Worm (Caenorhabditis elegans) whole organism, L4 larva: ENCODE results near the gene EGAP4.1.

Experiments
- F49E8.2 ChIP-seq: sonication (generic microtip); optimal IDR thresholded peaks from 2 replicates; lab custom pipeline; 2016; ENCODE audit warnings: missing compliant biosample characterization, mild to moderate bottlenecking, missing genetic modification characterization, borderline replicate concordance
- R02D3.7 ChIP-seq: fragments of 150-350 bp; sonication (generic microtip); optimal IDR thresholded peaks from 3 replicates; lab custom pipeline; 2014; ENCODE audit warnings: missing biosample characterization, missing genetic modification characterization
- T20F7.1 ChIP-seq: fragments of 200-800 bp; sonication (Bioruptor generic); optimal IDR thresholded peaks from 2 replicates; lab custom pipeline; 2018; ENCODE audit warnings: mild to moderate bottlenecking, missing genetic modification characterization, missing compliant biosample characterization
- T26A8.4 ChIP-seq: fragments of 200-800 bp; sonication (Bioruptor generic); IDR thresholded peaks from 2 replicates; pipeline ENCODE4 v1.3.6; 2022; ENCODE audit warnings: missing genetic modification characterization, missing compliant biosample characterization
- Y105C5A.15 ChIP-seq: fragments of 200-800 bp; sonication (Bioruptor generic); IDR thresholded peaks from 2 replicates; pipeline ENCODE4 v1.3.6; 2022; ENCODE audit warnings: missing genetic modification characterization, missing compliant biosample characterization
- Y5F2A.4 ChIP-seq: fragments of 200-800 bp; sonication (Bioruptor generic); optimal IDR thresholded peaks from 2 replicates; lab custom pipeline; 2018; ENCODE audit warnings: mild to moderate bottlenecking, missing genetic modification characterization, missing compliant biosample characterization
- attf-4 ChIP-seq: sonication (generic microtip); optimal IDR thresholded peaks from 3 replicates; lab custom pipeline; 2017; ENCODE audit warnings: missing biosample characterization, missing genetic modification characterization
- ceh-32 ChIP-seq: sonication (generic microtip); optimal IDR thresholded peaks from 2 replicates; lab custom pipeline; 2016; ENCODE audit warnings: mild to moderate bottlenecking, missing genetic modification characterization, missing compliant biosample characterization; ENCODE audit not compliant: poor library complexity
- ces-1 ChIP-seq: fragments of 150-350 bp; sonication (generic microtip); optimal IDR thresholded peaks from 4 replicates; lab custom pipeline; 2014; ENCODE audit warnings: missing biosample characterization, missing genetic modification reagents, missing genetic modification characterization
- daf-12 ChIP-seq: fragments of 150-350 bp; optimal IDR thresholded peaks from 2 replicates; lab custom pipeline; 2014; ENCODE audit warnings: missing biosample characterization, missing genetic modification reagents, missing genetic modification characterization
- daf-16 ChIP-seq, 3 experiments: sonication (generic microtip); optimal IDR thresholded peaks; 2 replicates each; lab custom pipeline; 2016 to 2017; ENCODE audit warnings: missing genetic modification characterization in 3 of 3, missing genetic modification reagents in 3 of 3, mild to moderate bottlenecking in 2 of 3, missing compliant biosample characterization in 2 of 3, missing biosample characterization in 1 of 3, moderate library complexity in 1 of 3
- dmd-6 ChIP-seq: fragments of 200-800 bp; sonication (Bioruptor generic); IDR thresholded peaks from 2 replicates; pipeline ENCODE4 v1.3.6; 2022; ENCODE audit warnings: missing genetic modification reagents, missing genetic modification characterization, missing compliant biosample characterization
- dve-1 ChIP-seq: sonication (generic microtip); optimal IDR thresholded peaks from 2 replicates; lab custom pipeline; 2017; ENCODE audit warnings: antibody characterized with exemption, mild to moderate bottlenecking, missing genetic modification characterization, missing compliant biosample characterization; ENCODE audit not compliant: insufficient read depth
- egl-43 ChIP-seq: fragments of 200-800 bp; sonication (Bioruptor generic); IDR thresholded peaks from 2 replicates; pipeline ENCODE4 v1.3.6; 2022; ENCODE audit warnings: missing genetic modification reagents, missing genetic modification characterization, missing compliant biosample characterization
- fkh-10 ChIP-seq: fragments of 150-350 bp; optimal IDR thresholded peaks from 2 replicates; lab custom pipeline; 2014; ENCODE audit warnings: missing biosample characterization, missing genetic modification reagents, missing genetic modification characterization
- hif-1 ChIP-seq, 2 experiments: sonication (generic microtip); optimal IDR thresholded peaks; 2 replicates each; lab custom pipeline; 2016 to 2017; ENCODE audit warnings: missing compliant biosample characterization in 2 of 2, missing genetic modification characterization in 2 of 2, missing genetic modification reagents in 2 of 2, missing genotype in 2 of 2, mild to moderate bottlenecking in 1 of 2
- hlh-11 ChIP-seq: fragments of 200-800 bp; sonication (Bioruptor generic); optimal IDR thresholded peaks from 2 replicates; lab custom pipeline; 2018; ENCODE audit warnings: mild to moderate bottlenecking, missing genetic modification characterization, missing compliant biosample characterization
- hlh-30 ChIP-seq: sonication (generic microtip); optimal IDR thresholded peaks from 2 replicates; lab custom pipeline; 2017; ENCODE audit warnings: antibody characterized with exemption, mild to moderate bottlenecking, missing genetic modification characterization, missing compliant biosample characterization; ENCODE audit not compliant: insufficient read depth
- lin-15B ChIP-seq: fragments of 150-350 bp; sonication (generic microtip); optimal IDR thresholded peaks from 3 replicates; lab custom pipeline; 2014; ENCODE audit warnings: missing biosample characterization, missing genetic modification characterization
- lin-39 ChIP-seq: fragments of 150-350 bp; optimal IDR thresholded peaks from 2 replicates; lab custom pipeline; 2014; ENCODE audit warnings: missing biosample characterization, missing genetic modification reagents, missing genetic modification characterization
- lir-3 ChIP-seq: sonication (generic microtip); optimal IDR thresholded peaks from 2 replicates; lab custom pipeline; 2016; ENCODE audit warnings: mild to moderate bottlenecking, missing genetic modification characterization, missing compliant biosample characterization
- madf-5 ChIP-seq, 2 experiments: fragments of 200-800 bp; sonication (Bioruptor generic); IDR thresholded peaks; 2 replicates each; pipeline ENCODE4 v1.3.6; 2022; ENCODE audit warnings: missing compliant biosample characterization in 2 of 2, missing genetic modification characterization in 2 of 2
- mdl-1 ChIP-seq, 2 experiments: fragments of 150-350 bp in 1 of 2; sonication (generic microtip) in 1 of 2; optimal IDR thresholded peaks; 2 replicates each; lab custom pipeline; 2014 to 2017; ENCODE audit warnings: missing biosample characterization in 2 of 2, missing genetic modification characterization in 2 of 2
- mdt-29 ChIP-seq: fragments of 200-800 bp; sonication (Bioruptor generic); IDR thresholded peaks from 2 replicates; pipeline ENCODE4 v1.3.6; 2022; ENCODE audit warnings: missing genetic modification reagents, missing genetic modification characterization, missing compliant biosample characterization
- mep-1 ChIP-seq: fragments of 150-350 bp; sonication (generic microtip); optimal IDR thresholded peaks from 3 replicates; lab custom pipeline; 2014; ENCODE audit warnings: missing biosample characterization, missing genetic modification characterization
- mes-2 ChIP-seq: sonication (generic microtip); optimal IDR thresholded peaks from 2 replicates; lab custom pipeline; 2016; ENCODE audit warnings: missing genotype, mild to moderate bottlenecking, missing genetic modification characterization, missing compliant biosample characterization; ENCODE audit not compliant: poor library complexity, severe bottlenecking
- mxl-2 ChIP-seq: fragments of 200-800 bp; sonication (Bioruptor generic); conservative IDR thresholded peaks from 2 replicates; pipeline ENCODE4 v1.3.6; 2022; ENCODE audit warnings: missing genetic modification reagents, missing genetic modification characterization, missing compliant biosample characterization
- nhr-10 ChIP-seq: fragments of 150-350 bp; optimal IDR thresholded peaks from 2 replicates; lab custom pipeline; 2014; ENCODE audit warnings: missing biosample characterization, missing genetic modification characterization
- nhr-102 ChIP-seq: sonication (generic microtip); optimal IDR thresholded peaks from 2 replicates; lab custom pipeline; 2016; ENCODE audit warnings: mild to moderate bottlenecking, missing genetic modification characterization, moderate library complexity, missing compliant biosample characterization
- nhr-28 ChIP-seq: fragments of 150-350 bp; optimal IDR thresholded peaks from 2 replicates; lab custom pipeline; 2014; ENCODE audit warnings: missing biosample characterization, missing genetic modification characterization
- nhr-42 ChIP-seq: fragments of 200-800 bp; sonication (Bioruptor generic); IDR thresholded peaks from 2 replicates; pipeline ENCODE4 v1.3.6; 2022; ENCODE audit warnings: missing genetic modification characterization, missing compliant biosample characterization
- nhr-48 ChIP-seq: sonication (generic microtip); optimal IDR thresholded peaks from 2 replicates; lab custom pipeline; 2016; ENCODE audit warnings: mild to moderate bottlenecking, missing genetic modification characterization, missing compliant biosample characterization
- nhr-6 ChIP-seq: fragments of 150-350 bp; optimal IDR thresholded peaks from 2 replicates; lab custom pipeline; 2014; ENCODE audit warnings: missing biosample characterization, missing genetic modification characterization
- nhr-76 ChIP-seq: fragments of 150-350 bp; optimal IDR thresholded peaks from 2 replicates; lab custom pipeline; 2014; ENCODE audit warnings: missing biosample characterization, missing genetic modification characterization
- nhr-77 ChIP-seq: fragments of 150-350 bp; optimal IDR thresholded peaks from 2 replicates; lab custom pipeline; 2014; ENCODE audit warnings: missing biosample characterization, missing genetic modification characterization
- pha-4 ChIP-seq, 2 experiments: fragments of 150-350 bp in 1 of 2; fragments of 200-800 bp in 1 of 2; sonication (Bioruptor generic) in 1 of 2; IDR thresholded peaks in 1 of 2; optimal IDR thresholded peaks in 1 of 2; 2 replicates each; pipeline versions ENCODE4 v1.3.6 to Lab custom; 2014 to 2022; ENCODE audit warnings: missing genetic modification characterization in 2 of 2, missing genetic modification reagents in 2 of 2, missing biosample characterization in 1 of 2, missing compliant biosample characterization in 1 of 2
- php-3 ChIP-seq: fragments of 200-800 bp; sonication (Bioruptor generic); IDR thresholded peaks from 2 replicates; pipeline ENCODE4 v1.3.6; 2022; ENCODE audit warnings: missing genetic modification reagents, missing genetic modification characterization, missing compliant biosample characterization
- pqm-1 ChIP-seq: sonication (generic microtip); optimal IDR thresholded peaks from 2 replicates; lab custom pipeline; 2017; ENCODE audit warnings: missing biosample characterization, missing genetic modification characterization
- tra-1 ChIP-seq: fragments of 200-800 bp; sonication (Bioruptor generic); IDR thresholded peaks from 2 replicates; pipeline ENCODE4 v1.3.6; 2022; ENCODE audit warnings: missing genetic modification reagents, missing genetic modification characterization, missing compliant biosample characterization
- unc-130 ChIP-seq: sonication (generic microtip); optimal IDR thresholded peaks from 2 replicates; lab custom pipeline; 2016; ENCODE audit warnings: missing genetic modification reagents, missing genetic modification characterization, missing compliant biosample characterization
- unc-62 ChIP-seq, 3 experiments: fragments of 150-350 bp in 1 of 3; sonication (generic microtip); optimal IDR thresholded peaks in 2 of 3; peaks in 1 of 3; 1 replicate in 1 of 3; 2 replicates in 2 of 3; lab custom pipeline; 2014 to 2017; ENCODE audit warnings: missing biosample characterization in 3 of 3, missing genetic modification characterization in 3 of 3, missing genetic modification reagents in 3 of 3, missing genotype in 1 of 3
- zip-2 ChIP-seq: fragments of 150-350 bp; optimal IDR thresholded peaks from 2 replicates; lab custom pipeline; 2014; ENCODE audit warnings: missing biosample characterization, missing genetic modification characterization

The EGAP4.1 gene

ce11 chrX:8714845-8715244, 12.4 kb downstream of the EGAP4.1 start (continued):
- TF ChIP-seq lin-15B (tag; lab: Kevin White, UChicago) (no peak), nhr-76 (tag; lab: Kevin White, UChicago) (no peak), unc-130 (GFP tag; lab: Kevin White, UChicago) (no peak), hif-1 (tag; optimal IDR thresholded peaks at IDR 0.05; lab: Kevin White, UChicago) (no peak), madf-5 (GFP tag; IDR thresholded peaks at IDR 0.05; lab: Robert Waterston, UW) (no peak), nhr-48 (tag; lab: Kevin White, UChicago) (no peak), T26A8.4 (no peak), mxl-2 (GFP tag; lab: Robert Waterston, UW) (no peak), php-3 (GFP tag; lab: Robert Waterston, UW) (0 out of 2 replicates have a peak, but pooled peaks have one; percentile 10), ceh-32 (tag; lab: Kevin White, UChicago) (no peak), hlh-30 (tag; lab: Kevin White, UChicago) (no peak), R02D3.7 (tag; lab: Kevin White, UChicago) (no peak)

ce11 chrX:8713754-8714295, 13.4 kb downstream of the EGAP4.1 start, which contains the start of gene F53A9.6:
Gene F53A9.6, minus strand, starts transcription at chrX:8713804.
- TF ChIP-seq mep-1 (peak; percentile 33), daf-12 (no peak), pha-4 (GFP tag; IDR thresholded peaks at IDR 0.05; lab: Robert Waterston, UW) (no peak), pha-4 (tag; optimal IDR thresholded peaks at IDR 0.05; lab: Kevin White, UChicago) (no peak), dve-1 (peak; percentile 79), hlh-30 (tag; lab: Kevin White, UChicago) (peak; percentile 63), Y105C5A.15 (no peak), hlh-11 (tag; lab: Kevin White, UChicago) (peak; percentile 40), lin-39 (tag; lab: Kevin White, UChicago) (no peak), T20F7.1 (GFP tag; lab: Kevin White, UChicago) (no peak), lir-3 (tag; lab: Kevin White, UChicago) (no peak), nhr-6 (tag; lab: Kevin White, UChicago) (peak; percentile 86), daf-16 (GFP tag; optimal IDR thresholded peaks at IDR 0.05; lab: Kevin White, UChicago) (no peak), daf-16 (tag; optimal IDR thresholded peaks at IDR 0.05; lab: Kevin White, UChicago) (peak; percentile 47), Y5F2A.4 (GFP tag; lab: Kevin White, UChicago) (no peak), dmd-6 (GFP tag; lab: Robert Waterston, UW) (peak; percentile 45; the same call in 1 of the 2 replicates), ces-1 (GFP tag; lab: Kevin White, UChicago) (no peak), fkh-10 (GFP tag; lab: Kevin White, UChicago) (no peak), pqm-1 (tag; lab: Kevin White, UChicago) (peak; percentile 23), mes-2 (tag; lab: Kevin White, UChicago) (peak; percentile 21), mxl-2 (GFP tag; lab: Robert Waterston, UW) (no peak), attf-4 (tag; lab: Kevin White, UChicago) (no peak), unc-62 (GFP tag; optimal IDR thresholded peaks at IDR 0.05 in 1 of 2; lab: Kevin White, UChicago) (peak in 1 of 2 experiments; percentile 78), unc-62 (tag; optimal IDR thresholded peaks at IDR 0.05; lab: Kevin White, UChicago) (no peak), nhr-10 (tag; lab: Kevin White, UChicago) (no peak), mdl-1 (tag; optimal IDR thresholded peaks at IDR 0.05; lab: Kevin White, UChicago) (no peak), egl-43 (GFP tag; lab: Robert Waterston, UW) (no peak)

ce11 chrX:8712662-8713061, 14.5 kb downstream of the EGAP4.1 start:
- peak; percentile 0 for TF ChIP-seq nhr-102 (tag; lab: Kevin White, UChicago)
- peak; percentile 55 for TF ChIP-seq hlh-30 (tag; lab: Kevin White, UChicago)
- peak; percentile 84 for TF ChIP-seq pqm-1 (tag; lab: Kevin White, UChicago)
- TF ChIP-seq php-3 (GFP tag; lab: Robert Waterston, UW): peak; percentile 95
- no peak for TF ChIP-seq fkh-10 (GFP tag; lab: Kevin White, UChicago)
- no peak for TF ChIP-seq zip-2 (tag; lab: Kevin White, UChicago)
- peak; percentile 38 for TF ChIP-seq nhr-6 (tag; lab: Kevin White, UChicago)
- TF ChIP-seq nhr-48 (tag; lab: Kevin White, UChicago): peak; percentile 30
- peak; percentile 83 for TF ChIP-seq dmd-6 (GFP tag; lab: Robert Waterston, UW)
- peak; percentile 72 for TF ChIP-seq hlh-11 (tag; lab: Kevin White, UChicago)
- no peak for TF ChIP-seq mdt-29 (GFP tag; lab: Robert Waterston, UW)
- no peak for TF ChIP-seq nhr-42
- peak; percentile 61 for TF ChIP-seq nhr-77 (tag; lab: Kevin White, UChicago)
- peak; percentile 64; the same call in 1 of the 2 replicates for TF ChIP-seq tra-1
- TF ChIP-seq pha-4 (GFP tag; IDR thresholded peaks at IDR 0.05; lab: Robert Waterston, UW): no peak
- TF ChIP-seq pha-4 (tag; optimal IDR thresholded peaks at IDR 0.05; lab: Kevin White, UChicago): no peak
- no peak for TF ChIP-seq daf-16 (GFP tag; optimal IDR thresholded peaks at IDR 0.05; lab: Kevin White, UChicago)
- peak; percentile 71 for TF ChIP-seq daf-16 (tag; optimal IDR thresholded peaks at IDR 0.05; lab: Kevin White, UChicago)
- no peak for TF ChIP-seq F49E8.2 (tag; lab: Kevin White, UChicago)
- peak; percentile 85 for TF ChIP-seq nhr-28
- TF ChIP-seq dve-1: peak; percentile 78
